Fruit fly (Drosophila melanogaster) S2 (cell line): ENCODE measurements around the gene PIG-Wb.

Experiments used
- CG8478 ChIP-seq: fragments of >200 bp; optimal IDR thresholded peaks from 2 replicates; lab custom pipeline; 2018
- CTCF ChIP-seq, 2 experiments: fragments of >200 bp; optimal IDR thresholded peaks; 2 replicates each; lab custom pipeline; 2018

The PIG-Wb gene

DNA sequence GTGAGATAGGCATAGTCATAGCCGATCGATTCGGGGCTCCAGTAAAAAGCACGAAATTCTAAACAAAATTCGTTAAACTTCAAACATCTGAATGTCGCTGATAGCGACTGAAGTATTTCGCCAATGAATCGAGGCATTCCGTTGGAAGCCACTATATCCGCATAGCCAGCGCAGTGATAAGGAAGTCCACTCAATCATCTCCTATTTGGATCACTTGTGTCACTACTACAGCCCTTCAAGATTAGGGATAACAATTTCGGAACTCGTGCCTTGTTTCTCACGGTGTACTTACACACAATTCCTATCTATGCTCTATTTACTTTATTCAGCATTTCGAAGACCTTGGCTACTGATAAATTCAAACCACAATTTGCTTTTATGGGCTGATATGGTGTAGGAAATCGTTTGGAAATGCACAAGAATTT lies at the start of gene PIG-Wb:
TSS of gene PIG-Wb (minus strand) at position 209 of the 425 bp plus-strand sequence.
- TF ChIP-seq CTCF (optimal IDR thresholded peaks at IDR 0.05; lab: Kevin White, UChicago) (no peak), CG8478 (lab: Kevin White, UChicago) (no peak)

- TF ChIP-seq CTCF (optimal IDR thresholded peaks at IDR 0.05; lab: Kevin White, UChicago): no peak
- TF ChIP-seq CG8478 (lab: Kevin White, UChicago): no peak
Measured at dm6 chr3L:1784092-1784491, 46.2 kb upstream of the PIG-Wb start.

DNA sequence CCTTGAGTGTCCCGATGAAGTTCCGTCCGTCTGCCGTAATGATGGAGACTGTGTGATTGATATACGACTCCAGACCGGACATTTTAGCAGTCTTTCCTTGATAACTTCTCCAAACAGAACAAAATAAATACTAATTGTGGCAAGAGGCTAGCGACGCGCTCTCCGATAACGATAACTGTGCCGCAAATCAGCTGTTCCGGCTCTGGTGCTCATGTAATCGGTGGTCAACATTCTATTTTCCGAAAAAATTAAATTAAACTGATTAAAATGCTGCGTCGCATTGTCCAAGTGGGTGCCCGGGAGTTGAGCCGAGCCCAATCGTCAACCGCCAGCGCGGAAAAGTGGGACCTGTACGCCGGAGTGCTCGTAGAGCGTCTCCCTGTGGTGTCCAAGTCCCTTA lies 39.3 kb upstream of the PIG-Wb start, which contains the start of the genes CG2021 and mRpL46:
TSS of gene CG2021 (minus strand) at position 163 of the 400 bp plus-strand sequence.
TSS of gene mRpL46 (plus strand) at position 191 of the 400 bp plus-strand sequence.
- TF ChIP-seq CG8478 (lab: Kevin White, UChicago): no peak
- no peak for TF ChIP-seq CTCF (optimal IDR thresholded peaks at IDR 0.05; lab: Kevin White, UChicago)

dm6 chr3L:1774713-1775648 lies 37.1 kb upstream of the PIG-Wb start, which contains the start of the genes CG13933 and PolD2:
CG13933 (minus strand) TSS chr3L:1775147.
PolD2 (plus strand) TSS chr3L:1775633.
- TF ChIP-seq CTCF (optimal IDR thresholded peaks at IDR 0.05; lab: Kevin White, UChicago) (no peak), CG8478 (lab: Kevin White, UChicago) (no peak)

dm6 chr3L:1772593-1772992 lies 34.7 kb upstream of the PIG-Wb start:
- TF ChIP-seq CG8478 (lab: Kevin White, UChicago): no peak
- TF ChIP-seq CTCF (optimal IDR thresholded peaks at IDR 0.05; lab: Kevin White, UChicago): no peak

DNA sequence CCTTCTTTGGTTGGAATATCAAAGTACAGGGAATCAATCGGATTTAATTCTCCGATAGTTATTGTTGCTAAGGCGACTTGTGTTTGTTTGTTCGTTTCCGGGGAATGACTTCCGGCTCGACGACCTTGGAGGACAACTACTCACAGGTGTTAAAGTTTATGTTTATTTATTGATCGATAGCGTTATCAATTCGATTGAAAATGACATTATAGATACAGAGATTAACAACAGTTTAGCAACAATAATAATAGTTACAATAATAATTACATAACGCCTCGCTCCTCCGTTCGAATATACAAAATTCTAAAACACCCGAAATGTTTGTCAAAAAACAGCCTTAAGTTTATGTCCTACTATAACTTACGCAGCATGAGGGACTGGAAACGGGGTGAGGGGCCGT lies 33.8 kb upstream of the PIG-Wb start, which contains the start of gene Dhc62B:
TSS of gene Dhc62B (minus strand) at position 101 of the 400 bp plus-strand sequence.
- no peak for TF ChIP-seq CTCF (optimal IDR thresholded peaks at IDR 0.05; lab: Kevin White, UChicago)

- TF ChIP-seq CTCF (optimal IDR thresholded peaks at IDR 0.05; lab: Kevin White, UChicago): no peak
- no peak for TF ChIP-seq CG8478 (lab: Kevin White, UChicago)
Measured at dm6 chr3L:1756143-1756542, 18.2 kb upstream of the PIG-Wb start, which contains the start of gene CG8001. CG8001 (plus strand) TSS chr3L:1756159.

- TF ChIP-seq CTCF (optimal IDR thresholded peaks at IDR 0.05; lab: Kevin White, UChicago) (no peak), CG8478 (lab: Kevin White, UChicago) (no peak)
Measured at dm6 chr3L:1755458-1755984, 17.6 kb upstream of the PIG-Wb start, which contains the start of gene Cht2. Cht2 (minus strand) TSS chr3L:1755934.

dm6 chr3L:1754935-1755334 lies 17.0 kb upstream of the PIG-Wb start:
- TF ChIP-seq CG8478 (lab: Kevin White, UChicago): no peak
- TF ChIP-seq CTCF (optimal IDR thresholded peaks at IDR 0.05; lab: Kevin White, UChicago): no peak

- TF ChIP-seq CG8478 (lab: Kevin White, UChicago) (no peak), CTCF (optimal IDR thresholded peaks at IDR 0.05; lab: Kevin White, UChicago) (no peak)
Measured at dm6 chr3L:1754262-1754661, 16.4 kb upstream of the PIG-Wb start.

DNA sequence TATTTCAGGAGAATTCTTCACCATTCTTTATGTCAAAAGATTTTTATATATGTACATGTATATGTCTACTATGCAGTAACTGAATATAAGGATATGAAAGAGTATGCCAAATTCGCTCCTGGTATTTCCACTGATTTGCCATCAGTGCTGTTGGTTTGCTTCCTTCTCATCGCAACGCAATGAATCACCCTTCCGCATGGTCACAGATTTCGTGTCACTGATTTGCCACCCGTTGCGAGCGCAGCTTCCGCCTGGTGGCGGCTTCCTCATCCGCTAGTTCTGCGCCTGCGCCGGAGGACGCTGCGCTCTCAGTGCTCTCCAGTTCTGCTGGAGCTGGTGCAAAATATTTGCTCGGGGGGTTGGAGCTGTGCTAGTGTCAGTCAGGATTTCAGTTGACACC lies 10.3 kb upstream of the PIG-Wb start:
- no peak for TF ChIP-seq CTCF (optimal IDR thresholded peaks at IDR 0.05; lab: Kevin White, UChicago)
- TF ChIP-seq CG8478 (lab: Kevin White, UChicago): no peak

- TF ChIP-seq CG8478 (lab: Kevin White, UChicago) (no peak), CTCF (optimal IDR thresholded peaks at IDR 0.05; lab: Kevin White, UChicago) (no peak)
Measured at dm6 chr3L:1746338-1747199, 8.7 kb upstream of the PIG-Wb start, which contains the start of gene CG13921. CG13921 (plus strand) TSS chr3L:1746907.

dm6 chr3L:1745432-1745831 lies 7.5 kb upstream of the PIG-Wb start:
- TF ChIP-seq CTCF (optimal IDR thresholded peaks at IDR 0.05; lab: Kevin White, UChicago) (no peak), CG8478 (lab: Kevin White, UChicago) (no peak)

DNA sequence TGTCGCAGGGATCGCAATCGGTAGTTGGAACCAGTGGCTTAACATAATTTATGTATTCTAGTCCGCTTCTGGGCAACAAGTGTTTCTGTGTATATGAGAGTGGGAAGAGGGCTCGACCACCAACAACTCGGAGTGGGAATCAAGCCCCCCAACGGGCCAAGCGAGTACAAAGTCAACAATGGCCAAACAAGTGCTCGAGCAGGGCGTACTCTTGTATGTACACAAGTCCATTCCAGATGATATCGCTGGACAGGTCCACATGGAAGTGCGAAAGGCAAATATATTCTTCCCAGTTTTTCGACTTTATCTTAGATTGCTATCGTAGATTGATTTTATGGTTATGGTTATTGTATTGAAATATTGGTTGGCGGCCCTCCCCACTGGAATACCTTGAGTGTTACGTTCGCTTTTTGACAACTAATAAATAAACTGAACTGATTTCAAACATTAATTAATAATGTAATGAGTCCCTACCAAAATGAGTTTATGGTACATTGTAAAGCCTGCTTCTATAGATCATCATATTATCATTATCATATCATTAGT lies 4.7 kb upstream of the PIG-Wb start:
- TF ChIP-seq CG8478 (lab: Kevin White, UChicago) (no peak), CTCF (optimal IDR thresholded peaks at IDR 0.05; lab: Kevin White, UChicago) (no peak)
